Worm (Caenorhabditis elegans): ENCODE measurements around the gene C03B1.14.

Gene C03B1.14

ce11 chrX:6364196-6364595 lies 3.6 kb upstream of the C03B1.14 start, which contains the start of gene C03B1.4:
Gene C03B1.4, plus strand, starts transcription at chrX:6364496.
- TF ChIP-seq tab-1 (GFP tag; IDR thresholded peaks at IDR 0.05), result no peak
- no peak for TF ChIP-seq cog-1 (tag; optimal IDR thresholded peaks at IDR 0.05)
- TF ChIP-seq klf-2 (GFP tag; conservative IDR thresholded peaks at IDR 0.05), result no peak
- no peak for TF ChIP-seq ztf-29 (GFP tag; IDR thresholded peaks at IDR 0.05)
- no peak for TF ChIP-seq T22C8.4 (GFP tag; IDR thresholded peaks at IDR 0.05)
- TF ChIP-seq med-1 (GFP tag; optimal IDR thresholded peaks at IDR 0.05; ENCODE audit: insufficient read depth), result no peak
- no peak for TF ChIP-seq ref-1 (GFP tag; conservative IDR thresholded peaks at IDR 0.05)
- no peak for TF ChIP-seq ztf-23 (GFP tag; IDR thresholded peaks at IDR 0.05)

ce11 chrX:6360077-6360476 lies 481 bp downstream of the C03B1.14 start:
- TF ChIP-seq flt-1 (GFP tag; IDR thresholded peaks at IDR 0.05) (no peak), klf-2 (GFP tag; conservative IDR thresholded peaks at IDR 0.05) (no peak), tab-1 (GFP tag; IDR thresholded peaks at IDR 0.05) (no peak), T22C8.4 (GFP tag; IDR thresholded peaks at IDR 0.05) (no peak), med-1 (GFP tag; optimal IDR thresholded peaks at IDR 0.05; ENCODE audit: insufficient read depth) (no peak), ztf-29 (GFP tag; IDR thresholded peaks at IDR 0.05) (no peak), ztf-23 (GFP tag; IDR thresholded peaks at IDR 0.05) (no peak), ref-1 (GFP tag; conservative IDR thresholded peaks at IDR 0.05) (no peak), cog-1 (tag; optimal IDR thresholded peaks at IDR 0.05) (no peak)

- TF ChIP-seq T22C8.4 (GFP tag; IDR thresholded peaks at IDR 0.05) (no peak), cog-1 (tag; optimal IDR thresholded peaks at IDR 0.05) (no peak), ztf-29 (GFP tag; IDR thresholded peaks at IDR 0.05) (no peak), ref-1 (GFP tag; conservative IDR thresholded peaks at IDR 0.05) (no peak), tab-1 (GFP tag; IDR thresholded peaks at IDR 0.05) (no peak), ztf-23 (GFP tag; IDR thresholded peaks at IDR 0.05) (no peak), med-1 (GFP tag; optimal IDR thresholded peaks at IDR 0.05; ENCODE audit: insufficient read depth) (no peak), klf-2 (GFP tag; conservative IDR thresholded peaks at IDR 0.05) (no peak), flt-1 (GFP tag; IDR thresholded peaks at IDR 0.05) (no peak)
Measured at ce11 chrX:6357772-6358171, 2.8 kb downstream of the C03B1.14 start, which contains the start of gene C03B1.10. Gene C03B1.10, minus strand, starts transcription at chrX:6357872.

- TF ChIP-seq ztf-29 (GFP tag; IDR thresholded peaks at IDR 0.05) (no peak), T22C8.4 (GFP tag; IDR thresholded peaks at IDR 0.05) (no peak), tab-1 (GFP tag; IDR thresholded peaks at IDR 0.05) (no peak), med-1 (GFP tag; optimal IDR thresholded peaks at IDR 0.05; ENCODE audit: insufficient read depth) (no peak), cog-1 (tag; optimal IDR thresholded peaks at IDR 0.05) (no peak), ztf-23 (GFP tag; IDR thresholded peaks at IDR 0.05) (no peak), klf-2 (GFP tag; conservative IDR thresholded peaks at IDR 0.05) (no peak), flt-1 (GFP tag; IDR thresholded peaks at IDR 0.05) (no peak), ref-1 (GFP tag; conservative IDR thresholded peaks at IDR 0.05) (no peak)
Measured at ce11 chrX:6355030-6355635, 5.4 kb downstream of the C03B1.14 start, which contains the start of gene C03B1.5. Gene C03B1.5, plus strand, starts transcription at chrX:6355585.

- TF ChIP-seq ref-1 (GFP tag; conservative IDR thresholded peaks at IDR 0.05), result no peak
- no peak for TF ChIP-seq ztf-29 (GFP tag; IDR thresholded peaks at IDR 0.05)
- no peak for TF ChIP-seq ztf-23 (GFP tag; IDR thresholded peaks at IDR 0.05)
- TF ChIP-seq klf-2 (GFP tag; conservative IDR thresholded peaks at IDR 0.05), result no peak
- TF ChIP-seq flt-1 (GFP tag; IDR thresholded peaks at IDR 0.05), result no peak
- TF ChIP-seq tab-1 (GFP tag; IDR thresholded peaks at IDR 0.05), result no peak
- no peak for TF ChIP-seq med-1 (GFP tag; optimal IDR thresholded peaks at IDR 0.05; ENCODE audit: insufficient read depth)
- TF ChIP-seq T22C8.4 (GFP tag; IDR thresholded peaks at IDR 0.05), result no peak
- TF ChIP-seq cog-1 (tag; optimal IDR thresholded peaks at IDR 0.05), result no peak
Measured at ce11 chrX:6353763-6354162, 6.8 kb downstream of the C03B1.14 start.

- no peak for TF ChIP-seq cog-1 (tag; optimal IDR thresholded peaks at IDR 0.05)
- no peak for TF ChIP-seq tab-1 (GFP tag; IDR thresholded peaks at IDR 0.05)
- no peak for TF ChIP-seq ztf-23 (GFP tag; IDR thresholded peaks at IDR 0.05)
- TF ChIP-seq flt-1 (GFP tag; IDR thresholded peaks at IDR 0.05), result no peak
- TF ChIP-seq klf-2 (GFP tag; conservative IDR thresholded peaks at IDR 0.05), result no peak
- no peak for TF ChIP-seq ref-1 (GFP tag; conservative IDR thresholded peaks at IDR 0.05)
- TF ChIP-seq med-1 (GFP tag; optimal IDR thresholded peaks at IDR 0.05; ENCODE audit: insufficient read depth), result no peak
- no peak for TF ChIP-seq T22C8.4 (GFP tag; IDR thresholded peaks at IDR 0.05)
- TF ChIP-seq ztf-29 (GFP tag; IDR thresholded peaks at IDR 0.05), result no peak
Measured at ce11 chrX:6350016-6350415, 10.5 kb downstream of the C03B1.14 start, which contains the start of gene C03B1.6. Gene C03B1.6, plus strand, starts transcription at chrX:6350316.

ce11 chrX:6347013-6347412 lies 13.5 kb downstream of the C03B1.14 start, which contains the start of gene C03B1.9:
Gene C03B1.9, minus strand, starts transcription at chrX:6347113.
- TF ChIP-seq flt-1 (GFP tag; IDR thresholded peaks at IDR 0.05) (no peak), ztf-23 (GFP tag; IDR thresholded peaks at IDR 0.05) (no peak), klf-2 (GFP tag; conservative IDR thresholded peaks at IDR 0.05) (no peak), med-1 (GFP tag; optimal IDR thresholded peaks at IDR 0.05; ENCODE audit: insufficient read depth) (no peak), ref-1 (GFP tag; conservative IDR thresholded peaks at IDR 0.05) (no peak), T22C8.4 (GFP tag; IDR thresholded peaks at IDR 0.05) (no peak), cog-1 (tag; optimal IDR thresholded peaks at IDR 0.05) (no peak), tab-1 (GFP tag; IDR thresholded peaks at IDR 0.05) (no peak), ztf-29 (GFP tag; IDR thresholded peaks at IDR 0.05) (no peak)

ce11 chrX:6345785-6346184 lies 14.8 kb downstream of the C03B1.14 start:
- no peak for TF ChIP-seq cog-1 (tag; optimal IDR thresholded peaks at IDR 0.05)
- TF ChIP-seq ztf-23 (GFP tag; IDR thresholded peaks at IDR 0.05), result no peak
- no peak for TF ChIP-seq flt-1 (GFP tag; IDR thresholded peaks at IDR 0.05)
- TF ChIP-seq med-1 (GFP tag; optimal IDR thresholded peaks at IDR 0.05; ENCODE audit: insufficient read depth), result no peak
- TF ChIP-seq T22C8.4 (GFP tag; IDR thresholded peaks at IDR 0.05), result no peak
- no peak for TF ChIP-seq ref-1 (GFP tag; conservative IDR thresholded peaks at IDR 0.05)
- TF ChIP-seq klf-2 (GFP tag; conservative IDR thresholded peaks at IDR 0.05), result no peak

ce11 chrX:6341513-6341912 lies 19.0 kb downstream of the C03B1.14 start, which contains the start of gene C03B1.7:
Gene C03B1.7, plus strand, starts transcription at chrX:6341813.
- TF ChIP-seq cog-1 (tag; optimal IDR thresholded peaks at IDR 0.05) (no peak), ztf-29 (GFP tag; IDR thresholded peaks at IDR 0.05) (no peak), med-1 (GFP tag; optimal IDR thresholded peaks at IDR 0.05; ENCODE audit: insufficient read depth) (no peak), ref-1 (GFP tag; conservative IDR thresholded peaks at IDR 0.05) (no peak)

Data from whole organism, midembryonic.